Worm (Caenorhabditis elegans) whole organism, L4/young adult: ENCODE measurements around the gene aat-3.

Experiments
- W03F9.2 ChIP-seq: fragments of 150-350 bp; optimal IDR thresholded peaks from 2 replicates; lab custom pipeline; 2014; ENCODE audit warnings: missing biosample characterization, missing genetic modification characterization
- dao-5 ChIP-seq: sonication (generic microtip); optimal IDR thresholded peaks from 2 replicates; lab custom pipeline; 2016; ENCODE audit warnings: missing genotype, missing genetic modification characterization, moderate library complexity, missing compliant biosample characterization
- him-1 ChIP-seq: sonication (generic microtip); optimal IDR thresholded peaks from 2 replicates; lab custom pipeline; 2016; ENCODE audit warnings: missing genotype, missing genetic modification reagents, missing genetic modification characterization, missing compliant biosample characterization

aat-3 gene

ce11 chrX:2538713-2539112, 13.3 kb upstream of the aat-3 start:
- TF ChIP-seq W03F9.2 (no peak), him-1 (tag; lab: Kevin White, UChicago) (no peak), dao-5 (tag; lab: Kevin White, UChicago) (no peak)

- TF ChIP-seq him-1 (tag; lab: Kevin White, UChicago) (no peak), dao-5 (tag; lab: Kevin White, UChicago) (no peak), W03F9.2 (no peak)
Measured at ce11 chrX:2541003-2541521, 11.0 kb upstream of the aat-3 start, which contains the start of gene F52H2.3. Gene F52H2.3 (minus strand): TSS chrX:2541053.

ce11 chrX:2543353-2543752, 8.7 kb upstream of the aat-3 start:
- TF ChIP-seq him-1 (tag; lab: Kevin White, UChicago) (no peak), W03F9.2 (no peak), dao-5 (tag; lab: Kevin White, UChicago) (no peak)

ce11 chrX:2544645-2545044, 7.4 kb upstream of the aat-3 start:
- TF ChIP-seq dao-5 (tag; lab: Kevin White, UChicago): no peak

- TF ChIP-seq W03F9.2 (no peak), dao-5 (tag; lab: Kevin White, UChicago) (no peak), him-1 (tag; lab: Kevin White, UChicago) (no peak)
Measured at ce11 chrX:2548884-2549283, 3.2 kb upstream of the aat-3 start, which contains the start of gene smvt-1. Gene smvt-1 (minus strand): TSS chrX:2548984.

ce11 chrX:2549322-2549721, 2.7 kb upstream of the aat-3 start:
- TF ChIP-seq W03F9.2: peak; percentile 7
- TF ChIP-seq dao-5 (tag; lab: Kevin White, UChicago): peak; percentile 52
- peak; percentile 69 for TF ChIP-seq him-1 (tag; lab: Kevin White, UChicago)

ce11 chrX:2550665-2551064, 1.4 kb upstream of the aat-3 start:
- no peak for TF ChIP-seq dao-5 (tag; lab: Kevin White, UChicago)
- no peak for TF ChIP-seq W03F9.2
- TF ChIP-seq him-1 (tag; lab: Kevin White, UChicago): no peak

ce11 chrX:2551450-2551849, 610 bp upstream of the aat-3 start:
- TF ChIP-seq him-1 (tag; lab: Kevin White, UChicago) (no peak), W03F9.2 (no peak), dao-5 (tag; lab: Kevin White, UChicago) (no peak)

- TF ChIP-seq him-1 (tag; lab: Kevin White, UChicago) (peak; percentile 88), W03F9.2 (peak; percentile 62), dao-5 (tag; lab: Kevin White, UChicago) (peak; percentile 80)
Measured at ce11 chrX:2553433-2553860, 1.4 kb downstream of the aat-3 start.

- no peak for TF ChIP-seq dao-5 (tag; lab: Kevin White, UChicago)
- peak; percentile 7 for TF ChIP-seq him-1 (tag; lab: Kevin White, UChicago)
Measured at ce11 chrX:2559399-2559798, 7.3 kb downstream of the aat-3 start.

ce11 chrX:2559979-2560378, 7.9 kb downstream of the aat-3 start, which contains the start of gene F52H2.5:
Gene F52H2.5 (minus strand): TSS chrX:2560079.
- TF ChIP-seq W03F9.2 (no peak), him-1 (tag; lab: Kevin White, UChicago) (no peak), dao-5 (tag; lab: Kevin White, UChicago) (no peak)

ce11 chrX:2564047-2564446, 12.0 kb downstream of the aat-3 start, which contains the start of gene dhcr-24:
Gene dhcr-24 (minus strand): TSS chrX:2564147.
- TF ChIP-seq W03F9.2 (no peak), him-1 (tag; lab: Kevin White, UChicago) (no peak), dao-5 (tag; lab: Kevin White, UChicago) (no peak)

- TF ChIP-seq W03F9.2: no peak
- no peak for TF ChIP-seq him-1 (tag; lab: Kevin White, UChicago)
- TF ChIP-seq dao-5 (tag; lab: Kevin White, UChicago): no peak
Measured at ce11 chrX:2565308-2565773, 13.3 kb downstream of the aat-3 start, which contains the start of gene F52H2.15. Gene F52H2.15 (plus strand): TSS chrX:2565358.

- TF ChIP-seq W03F9.2: no peak
Measured at ce11 chrX:2567761-2568160, 15.7 kb downstream of the aat-3 start.

ce11 chrX:2569040-2569439, 17.0 kb downstream of the aat-3 start:
- no peak for TF ChIP-seq dao-5 (tag; lab: Kevin White, UChicago)
- TF ChIP-seq W03F9.2: no peak
- no peak for TF ChIP-seq him-1 (tag; lab: Kevin White, UChicago)
